Fruit fly (Drosophila melanogaster): Measurements from ENCODE around the gene ebd2.

Gene ebd2

DNA sequence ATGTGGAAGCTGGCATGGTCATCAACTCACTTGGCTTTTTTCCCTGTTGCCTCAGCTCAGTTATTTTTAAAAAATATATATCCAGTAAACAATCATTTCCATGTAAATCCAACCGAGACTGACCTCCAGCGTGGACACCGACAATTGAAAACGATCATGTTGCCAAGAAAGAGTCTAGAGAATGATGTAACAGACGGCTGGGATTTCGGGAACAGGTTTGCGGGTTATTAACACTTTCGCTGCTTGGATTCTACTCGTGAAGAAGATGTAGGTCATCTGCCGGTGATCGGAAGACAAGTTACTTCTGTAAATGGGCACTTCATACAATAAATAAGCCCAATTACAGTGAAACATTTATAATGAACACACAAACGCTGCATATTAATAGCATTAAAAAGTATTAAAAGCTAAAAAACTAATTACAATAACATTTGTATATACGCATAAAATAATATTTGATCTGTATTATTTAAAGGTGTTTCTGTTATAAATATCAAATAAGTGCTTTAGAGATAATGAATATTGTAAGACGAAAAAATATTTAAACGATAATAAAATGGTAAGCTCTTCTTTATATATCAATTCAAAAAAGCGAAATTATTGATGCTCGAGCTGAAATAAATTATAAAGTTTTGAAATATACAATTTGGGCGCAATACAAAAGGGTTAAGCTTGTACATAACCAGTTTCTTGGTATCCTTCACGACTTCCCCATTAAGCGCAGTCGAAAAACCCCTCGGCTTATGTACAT, 47.2 kb downstream of the ebd2 start:
- TF ChIP-seq noc (tag; optimal IDR thresholded peaks at IDR 0.05) = no peak

DNA sequence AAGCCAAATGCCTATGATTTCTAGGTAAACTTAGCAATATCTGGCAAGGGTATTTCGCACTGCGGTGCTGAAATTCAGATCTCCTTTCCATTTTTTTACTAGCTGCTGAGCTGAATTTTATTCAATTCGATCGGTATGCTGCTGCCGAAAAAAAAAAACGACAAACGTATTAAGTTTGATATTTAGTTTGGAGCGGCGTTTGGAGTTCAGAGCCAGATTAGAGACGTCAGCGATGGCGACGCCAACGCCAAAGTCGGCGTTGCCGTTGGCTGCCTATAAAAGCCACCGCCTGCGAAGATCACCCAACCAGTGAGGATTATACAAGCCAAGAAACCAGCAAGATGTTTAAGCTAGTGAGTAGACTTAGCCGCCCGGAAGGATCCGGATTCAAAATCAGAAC, 48.8 kb downstream of the ebd2 start, which contains the start of gene Cpr78Cc:
TSS of gene Cpr78Cc (plus strand) at position 301 of the 400 bp plus-strand sequence.
- no peak for TF ChIP-seq noc (tag; optimal IDR thresholded peaks at IDR 0.05)

DNA sequence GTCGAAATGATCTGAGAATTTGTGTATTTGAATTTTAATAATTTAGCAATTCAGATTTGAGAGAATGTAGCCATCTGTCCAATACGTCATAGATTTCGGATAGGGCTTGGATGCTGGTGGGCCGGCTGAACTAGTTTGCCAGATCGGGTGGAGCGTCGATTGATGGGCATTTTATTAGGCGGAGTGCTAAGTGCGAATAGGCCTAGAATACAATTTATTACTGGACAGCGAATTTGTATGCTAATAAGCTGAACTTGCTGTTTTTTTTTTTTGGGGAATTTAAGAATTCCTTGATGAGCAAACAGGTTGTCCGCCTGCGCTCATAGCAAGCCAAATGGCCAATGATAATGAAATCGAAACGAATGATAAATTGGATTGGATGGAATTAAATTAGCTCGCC, 49.9 kb downstream of the ebd2 start:
- no peak for TF ChIP-seq noc (tag; optimal IDR thresholded peaks at IDR 0.05)

DNA sequence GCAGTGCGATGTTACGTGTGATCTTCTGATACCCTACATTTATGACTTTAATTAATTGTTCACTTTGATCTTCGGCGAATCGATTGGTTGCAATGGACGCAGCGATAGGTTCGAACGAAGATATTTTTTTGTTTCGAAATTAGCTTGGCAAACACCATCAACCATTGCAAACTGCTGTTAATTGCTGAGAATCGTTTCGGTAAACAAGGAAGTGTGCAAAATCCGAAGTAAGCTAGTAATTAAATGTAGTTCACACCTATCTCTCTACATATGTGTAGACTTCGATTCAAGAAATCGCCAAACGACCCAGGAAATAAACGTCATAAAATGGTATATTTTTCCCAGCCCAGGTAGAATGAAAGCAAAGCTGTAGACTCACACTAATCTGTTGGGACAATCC, 50.7 kb downstream of the ebd2 start, which contains the start of gene CG43702:
TSS of gene CG43702 (plus strand) at position 301 of the 400 bp plus-strand sequence.
- TF ChIP-seq noc (tag; optimal IDR thresholded peaks at IDR 0.05) = no peak

DNA sequence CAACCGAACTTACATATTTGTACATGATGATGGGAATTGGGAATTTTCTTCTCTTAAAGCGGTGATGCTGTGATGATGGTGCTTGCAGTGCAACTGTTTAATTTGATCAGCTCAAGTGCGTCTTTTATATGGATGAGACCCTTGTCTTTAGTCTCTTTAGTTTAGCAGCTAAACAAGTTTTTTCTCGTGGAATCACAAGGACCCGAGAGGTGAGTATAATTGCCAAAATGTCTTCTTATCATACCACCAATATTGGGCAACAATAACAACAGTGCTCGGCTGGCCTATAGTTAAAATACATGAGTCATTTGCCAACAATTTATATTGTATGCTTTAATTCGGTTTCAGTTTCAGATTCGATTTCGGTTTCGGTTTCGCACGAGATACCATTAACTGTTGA, 51.4 kb downstream of the ebd2 start, which contains the start of gene Edg78E:
TSS of gene Edg78E (minus strand) at position 101 of the 400 bp plus-strand sequence.
- no peak for TF ChIP-seq noc (tag; optimal IDR thresholded peaks at IDR 0.05)
